Fruit fly (Drosophila melanogaster) whole organism, embryonic: Measurements from ENCODE around the gene CG33631.

Experiments used
- Abd-B ChIP-seq: fragments of 200-800 bp; sonication (Bioruptor generic); optimal IDR thresholded peaks from 2 replicates; lab custom pipeline; 2018; ENCODE audit warnings: missing biosample characterization, mild to moderate bottlenecking, missing genetic modification characterization, moderate library complexity
- Aef1 ChIP-seq: fragments of 200-800 bp; sonication (Bioruptor generic); IDR thresholded peaks from 3 replicates; pipeline ENCODE4 v1.3.6; 2022; ENCODE audit warnings: missing biosample characterization, missing genetic modification characterization
- Atf-2 ChIP-seq: fragments of 200-800 bp; sonication (Bioruptor generic); optimal IDR thresholded peaks from 2 replicates; lab custom pipeline; 2016; ENCODE audit warnings: missing biosample characterization, missing genetic modification characterization
- B-H1 ChIP-seq: fragments of 200-800 bp; sonication (Bioruptor generic); IDR thresholded peaks from 3 replicates; pipeline ENCODE4 v1.3.6; 2022; ENCODE audit warnings: missing biosample characterization, missing genetic modification characterization
- Bdp1 ChIP-seq: fragments of 200-800 bp; sonication (Bioruptor generic); optimal IDR thresholded peaks from 3 replicates; lab custom pipeline; 2016; ENCODE audit warnings: missing biosample characterization, missing genetic modification characterization
- CG10321 ChIP-seq: fragments of 200-800 bp; sonication (Bioruptor generic); IDR thresholded peaks from 2 replicates; pipeline ENCODE4 v1.3.6; 2022; ENCODE audit warnings: missing biosample characterization, missing genetic modification characterization
- CG10979 ChIP-seq: fragments of 200-800 bp; sonication (Bioruptor generic); optimal IDR thresholded peaks from 2 replicates; lab custom pipeline; 2018; ENCODE audit warnings: missing biosample characterization, mild to moderate bottlenecking, missing genetic modification characterization, moderate library complexity
- CG11696 ChIP-seq: fragments of 200-800 bp; sonication (Bioruptor generic); IDR thresholded peaks from 2 replicates; pipeline ENCODE4 v1.3.6; 2022; ENCODE audit warnings: missing biosample characterization, missing genetic modification characterization
- CG11723 ChIP-seq: fragments of 200-800 bp; sonication (Bioruptor generic); optimal IDR thresholded peaks from 2 replicates; lab custom pipeline; 2017; ENCODE audit warnings: missing biosample characterization, mild to moderate bottlenecking, missing genetic modification characterization
- CG12219 ChIP-seq: fragments of 200-800 bp; sonication (Bioruptor generic); optimal IDR thresholded peaks from 3 replicates; lab custom pipeline; 2018; ENCODE audit warnings: missing biosample characterization, mild to moderate bottlenecking, missing genetic modification characterization
- CG13424 ChIP-seq: fragments of 200-800 bp; sonication (Bioruptor generic); optimal IDR thresholded peaks from 2 replicates; lab custom pipeline; 2019; ENCODE audit warnings: missing biosample characterization, mild to moderate bottlenecking, missing genetic modification characterization, moderate library complexity
- CG18764 ChIP-seq: fragments of 200-800 bp; sonication (Bioruptor generic); optimal IDR thresholded peaks from 3 replicates; lab custom pipeline; 2016; ENCODE audit warnings: missing biosample characterization, missing genetic modification characterization
- CG2120 ChIP-seq: fragments of 200-800 bp; sonication (Bioruptor generic); optimal IDR thresholded peaks from 3 replicates; lab custom pipeline; 2016; ENCODE audit warnings: missing biosample characterization, missing genetic modification characterization
- CG2875 ChIP-seq: fragments of 200-800 bp; sonication (Bioruptor generic); optimal IDR thresholded peaks from 2 replicates; lab custom pipeline; 2017; ENCODE audit warnings: missing biosample characterization, mild to moderate bottlenecking, missing genetic modification characterization, missing genetic modification reagents
- CG30403 ChIP-seq: fragments of 200-800 bp; sonication (Bioruptor generic); optimal IDR thresholded peaks from 3 replicates; lab custom pipeline; 2016; ENCODE audit warnings: missing biosample characterization, missing genetic modification characterization
- CG30431 ChIP-seq: fragments of 200-800 bp; sonication (Bioruptor generic); optimal IDR thresholded peaks from 2 replicates; lab custom pipeline; 2017; ENCODE audit warnings: missing biosample characterization, missing genetic modification characterization
- CG31441 ChIP-seq: fragments of 200-800 bp; sonication (Bioruptor generic); IDR thresholded peaks from 2 replicates; pipeline ENCODE4 v1.3.6; 2022; ENCODE audit warnings: missing biosample characterization, missing genetic modification characterization
- CG32532 ChIP-seq: fragments of 200-800 bp; sonication (Bioruptor generic); IDR thresholded peaks from 2 replicates; pipeline ENCODE4 v1.3.6; 2022; ENCODE audit warnings: missing biosample characterization, missing genetic modification characterization
- CG5245 ChIP-seq: fragments of 200-800 bp; sonication (Bioruptor generic); optimal IDR thresholded peaks from 3 replicates; lab custom pipeline; 2016; ENCODE audit warnings: missing biosample characterization, missing genetic modification characterization
- CG6689 ChIP-seq: fragments of 200-800 bp; sonication (Bioruptor generic); IDR thresholded peaks from 2 replicates; pipeline ENCODE4 v1.3.6; 2022; ENCODE audit warnings: missing biosample characterization, missing genetic modification characterization
- CG6765 ChIP-seq: fragments of 200-800 bp; sonication (Bioruptor generic); optimal IDR thresholded peaks from 3 replicates; lab custom pipeline; 2017; ENCODE audit warnings: missing biosample characterization, mild to moderate bottlenecking, missing genetic modification characterization
- CG7963 ChIP-seq: fragments of 200-800 bp; sonication (Bioruptor generic); IDR thresholded peaks from 3 replicates; pipeline ENCODE4 v1.3.6; 2022; ENCODE audit warnings: missing biosample characterization, missing genetic modification characterization; ENCODE audit not compliant: partially characterized antibody
- CG8388 ChIP-seq: fragments of 200-800 bp; sonication (Bioruptor generic); optimal IDR thresholded peaks from 2 replicates; lab custom pipeline; 2019; ENCODE audit warnings: missing biosample characterization, mild to moderate bottlenecking, missing genetic modification characterization, moderate library complexity
- Eip74EF ChIP-seq, 2 experiments: fragments of 200-800 bp in 1 of 2; fragments of >200 bp in 1 of 2; sonication (Bioruptor generic) in 1 of 2; optimal IDR thresholded peaks; 2 replicates each; lab custom pipeline; 2017 to 2019; ENCODE audit warnings: missing biosample characterization in 2 of 2, missing genetic modification characterization in 2 of 2, mild to moderate bottlenecking in 1 of 2, moderate library complexity in 1 of 2
- H2.0 ChIP-seq: fragments of 200-800 bp; sonication (Bioruptor generic); IDR thresholded peaks from 2 replicates; pipeline ENCODE4 v1.3.6; 2022; ENCODE audit warnings: missing biosample characterization, missing genetic modification characterization
- HLH4C ChIP-seq: fragments of 200-800 bp; sonication (Bioruptor generic); IDR thresholded peaks from 3 replicates; pipeline ENCODE4 v1.3.6; 2022; ENCODE audit warnings: missing biosample characterization, missing genetic modification characterization; ENCODE audit not compliant: partially characterized antibody
- HLH54F ChIP-seq: fragments of 200-800 bp; sonication (Bioruptor generic); optimal IDR thresholded peaks from 3 replicates; lab custom pipeline; 2016; ENCODE audit warnings: missing biosample characterization, missing genetic modification characterization
- Hr39 ChIP-seq: fragments of >200 bp; optimal IDR thresholded peaks from 2 replicates; lab custom pipeline; 2017
- Med ChIP-seq: fragments of 200-800 bp; sonication (Bioruptor generic); peaks from one replicate; lab custom pipeline; 2016; ENCODE audit warnings: missing biosample characterization, missing genetic modification characterization, mild to moderate bottlenecking, inconsistent platforms, moderate library complexity
- Meics ChIP-seq: fragments of 200-800 bp; sonication (Bioruptor generic); optimal IDR thresholded peaks from 2 replicates; lab custom pipeline; 2017; ENCODE audit warnings: missing biosample characterization, mild to moderate bottlenecking, missing genetic modification characterization
- Myb ChIP-seq: fragments of 200-800 bp; sonication (Bioruptor generic); optimal IDR thresholded peaks from 2 replicates; lab custom pipeline; 2016; ENCODE audit warnings: missing biosample characterization, missing genetic modification characterization
- Pdp1 ChIP-seq, 2 experiments: fragments of 200-800 bp; sonication (Bioruptor generic); optimal IDR thresholded peaks; 3 replicates each; lab custom pipeline; 2016; ENCODE audit warnings: missing biosample characterization in 2 of 2, missing genetic modification characterization in 2 of 2, mild to moderate bottlenecking in 1 of 2, moderate library complexity in 1 of 2
- Sox102F ChIP-seq: fragments of 200-800 bp; sonication (Bioruptor generic); optimal IDR thresholded peaks from 2 replicates; lab custom pipeline; 2018; ENCODE audit warnings: missing biosample characterization, mild to moderate bottlenecking, missing genetic modification characterization, moderate library complexity
- Spps ChIP-seq: fragments of 200-800 bp; sonication (Bioruptor generic); optimal IDR thresholded peaks from 2 replicates; lab custom pipeline; 2018; ENCODE audit warnings: missing biosample characterization, mild to moderate bottlenecking, missing genetic modification characterization
- Trl ChIP-seq, 3 experiments: fragments of >200 bp in 2 of 3; fragments of 200-800 bp in 1 of 3; sonication (Bioruptor generic) in 1 of 3; optimal IDR thresholded peaks; 2 replicates in 1 of 3; 3 replicates in 2 of 3; lab custom pipeline; 2016 to 2017; ENCODE audit warnings: missing biosample characterization in 1 of 3, missing genetic modification characterization in 1 of 3
- ato ChIP-seq: fragments of 200-800 bp; sonication (Bioruptor generic); IDR thresholded peaks from 2 replicates; pipeline ENCODE4 v1.3.6; 2022; ENCODE audit warnings: missing biosample characterization, missing genetic modification characterization; ENCODE audit not compliant: partially characterized antibody
- eve ChIP-seq, 2 experiments: fragments of >200 bp; optimal IDR thresholded peaks; 2 replicates each; lab custom pipeline; 2017; ENCODE audit warnings: missing biosample characterization in 2 of 2, missing genetic modification characterization in 2 of 2
- grn ChIP-seq: fragments of 200-800 bp; sonication (Bioruptor generic); optimal IDR thresholded peaks from 3 replicates; lab custom pipeline; 2017; ENCODE audit warnings: missing biosample characterization, missing genetic modification characterization
- jumu ChIP-seq: fragments of 200-800 bp; sonication (Bioruptor generic); optimal IDR thresholded peaks from 3 replicates; lab custom pipeline; 2016; ENCODE audit warnings: missing biosample characterization, missing genetic modification characterization
- lmd ChIP-seq: fragments of 200-800 bp; sonication (Bioruptor generic); IDR thresholded peaks from 2 replicates; pipeline ENCODE4 v1.3.6; 2022; ENCODE audit warnings: missing biosample characterization, missing genetic modification characterization
- prd ChIP-seq, 3 experiments: fragments of >200 bp in 2 of 3; fragments of 200-800 bp in 1 of 3; sonication (Bioruptor generic) in 1 of 3; optimal IDR thresholded peaks in 2 of 3; IDR thresholded peaks in 1 of 3; 2 replicates in 2 of 3; 3 replicates in 1 of 3; pipeline versions ENCODE4 v1.3.6 to Lab custom; 2017 to 2022; ENCODE audit warnings: missing biosample characterization in 1 of 3, missing genetic modification characterization in 1 of 3
- repo ChIP-seq: fragments of 200-800 bp; sonication (Bioruptor generic); optimal IDR thresholded peaks from 2 replicates; lab custom pipeline; 2016; ENCODE audit warnings: missing biosample characterization, missing genetic modification characterization
- shn ChIP-seq: fragments of 200-800 bp; sonication (Bioruptor generic); optimal IDR thresholded peaks from 3 replicates; lab custom pipeline; 2016; ENCODE audit warnings: missing biosample characterization, missing genetic modification characterization
- sisA ChIP-seq: fragments of 200-800 bp; sonication (Bioruptor generic); IDR thresholded peaks from 2 replicates; pipeline ENCODE4 v1.3.6; 2022; ENCODE audit warnings: missing biosample characterization, missing genetic modification characterization
- slp2 ChIP-seq: fragments of 200-800 bp; sonication (Bioruptor generic); optimal IDR thresholded peaks from 2 replicates; lab custom pipeline; 2016; ENCODE audit warnings: missing biosample characterization, missing genetic modification characterization
- so ChIP-seq: fragments of 200-800 bp; sonication (Bioruptor generic); IDR thresholded peaks from 3 replicates; pipeline ENCODE4 v1.3.6; 2022; ENCODE audit warnings: missing biosample characterization, missing genetic modification characterization
- stwl ChIP-seq: fragments of 200-800 bp; sonication (Bioruptor generic); optimal IDR thresholded peaks from 3 replicates; lab custom pipeline; 2018; ENCODE audit warnings: missing biosample characterization, mild to moderate bottlenecking, missing genetic modification characterization, moderate library complexity
- tin ChIP-seq: fragments of 200-800 bp; sonication (Bioruptor generic); optimal IDR thresholded peaks from 3 replicates; lab custom pipeline; 2016; ENCODE audit warnings: missing biosample characterization, missing genetic modification characterization

CG33631 gene

dm6 chr3R:10079267-10079987, 15.6 kb downstream of the CG33631 start (continued):
- peak; percentile 38 for TF ChIP-seq CG30403 (GFP tag; lab: Kevin White, UChicago)
- TF ChIP-seq B-H1 (GFP tag; lab: Robert Waterston, UW): 0 out of 3 replicates have a peak, but pooled peaks have one; percentile 12
- TF ChIP-seq jumu (GFP tag; lab: Kevin White, UChicago): no peak
- TF ChIP-seq CG5245 (GFP tag; lab: Kevin White, UChicago): no peak
- peak; percentile 8 for TF ChIP-seq CG13424 (tag; lab: Kevin White, UChicago)
- TF ChIP-seq CG30431 (GFP tag; lab: Kevin White, UChicago): no peak
- TF ChIP-seq CG6765 (GFP tag; lab: Kevin White, UChicago): no peak
- TF ChIP-seq Trl (optimal IDR thresholded peaks at IDR 0.05; lab: Kevin White, UChicago): peak; percentile 55 to 64
- peak; percentile 28 for TF ChIP-seq Trl (GFP tag; optimal IDR thresholded peaks at IDR 0.05; lab: Kevin White, UChicago)
- TF ChIP-seq repo (GFP tag; lab: Kevin White, UChicago): no peak
- TF ChIP-seq tin (GFP tag; lab: Kevin White, UChicago): peak; percentile 28
- TF ChIP-seq CG2875: no peak
- peak; percentile 73 for TF ChIP-seq Sox102F (GFP tag; lab: Kevin White, UChicago)
- no peak for TF ChIP-seq ato (GFP tag; lab: Robert Waterston, UW)
- no peak for TF ChIP-seq CG11723
- peak; percentile 28; the same call in 1 of the 2 replicates for TF ChIP-seq lmd (GFP tag; lab: Robert Waterston, UW)
- no peak for TF ChIP-seq grn (GFP tag; lab: Kevin White, UChicago)
- TF ChIP-seq so (GFP tag; lab: Robert Waterston, UW): peak; percentile 46; the same call in 1 of the 3 replicates
- peak; percentile 17 to 22 for TF ChIP-seq Pdp1 (GFP tag; optimal IDR thresholded peaks at IDR 0.05; lab: Kevin White, UChicago)
- peak; percentile 35; the same call in 1 of the 2 replicates for TF ChIP-seq H2.0 (GFP tag; lab: Robert Waterston, UW)
- no peak for TF ChIP-seq Bdp1
- TF ChIP-seq CG31441 (GFP tag; lab: Robert Waterston, UW): no peak
- TF ChIP-seq Spps (tag; lab: Kevin White, UChicago): no peak
- peak; percentile 14 for TF ChIP-seq CG2120 (GFP tag; lab: Kevin White, UChicago)
- peak; percentile 7 for TF ChIP-seq CG12219 (GFP tag; lab: Kevin White, UChicago)
- TF ChIP-seq CG10321 (GFP tag; lab: Robert Waterston, UW): peak; percentile 42; the same call in 1 of the 2 replicates
- no peak for TF ChIP-seq prd (optimal IDR thresholded peaks at IDR 0.05; lab: Kevin White, UChicago)
- TF ChIP-seq prd (GFP tag; IDR thresholded peaks at IDR 0.05; lab: Robert Waterston, UW): peak; percentile 64
- TF ChIP-seq sisA (GFP tag; lab: Robert Waterston, UW): peak; percentile 58
- peak; percentile 43; the same call in 1 of the 2 replicates for TF ChIP-seq CG11696
- peak in 1 of 2 experiments; percentile 9 for TF ChIP-seq Eip74EF (GFP tag; optimal IDR thresholded peaks at IDR 0.05; lab: Kevin White, UChicago)
- no peak for TF ChIP-seq shn (GFP tag; lab: Kevin White, UChicago)
- TF ChIP-seq Meics (GFP tag; lab: Kevin White, UChicago): peak; percentile 17
- peak; percentile 6 for TF ChIP-seq Abd-B (GFP tag; lab: Kevin White, UChicago)
- TF ChIP-seq HLH4C (GFP tag; lab: Robert Waterston, UW): no peak
- no peak for TF ChIP-seq slp2
- TF ChIP-seq CG10979 (tag; lab: Kevin White, UChicago): peak; percentile 25
- TF ChIP-seq eve (GFP tag; optimal IDR thresholded peaks at IDR 0.05; lab: Kevin White, UChicago): peak in 1 of 2 experiments; percentile 43
- TF ChIP-seq Med (GFP tag; lab: Kevin White, UChicago): peak; percentile 57
- no peak for TF ChIP-seq Hr39 (lab: Kevin White, UChicago)
- no peak for TF ChIP-seq stwl (tag; lab: Kevin White, UChicago)
- TF ChIP-seq Myb (GFP tag; lab: Kevin White, UChicago): no peak
- TF ChIP-seq CG7963 (GFP tag; lab: Robert Waterston, UW): no peak
- TF ChIP-seq CG8388 (GFP tag; lab: Kevin White, UChicago): peak; percentile 34
- peak; percentile 9 for TF ChIP-seq CG18764 (GFP tag; lab: Kevin White, UChicago)
- peak; percentile 44; the same call in 1 of the 2 replicates for TF ChIP-seq CG6689 (GFP tag; lab: Robert Waterston, UW)
- peak; percentile 1 for TF ChIP-seq Atf-2 (GFP tag; lab: Kevin White, UChicago)
- TF ChIP-seq Aef1 (GFP tag; lab: Robert Waterston, UW): peak; percentile 26; the same call in 1 of the 3 replicates
- no peak for TF ChIP-seq HLH54F
- TF ChIP-seq CG32532 (GFP tag; lab: Robert Waterston, UW): no peak
